Fruit fly (Drosophila melanogaster): ENCODE results near the gene CG42507.

CG42507 gene

dm6 chr3L:14755951-14756723 is 1.6 kb downstream of the CG42507 start (continued):
- peak; percentile 70 for TF ChIP-seq ranshi (GFP tag; IDR thresholded peaks at IDR 0.05)
- TF ChIP-seq wek (GFP tag; optimal IDR thresholded peaks at IDR 0.05): no peak
- no peak for TF ChIP-seq CG17612 (GFP tag; IDR thresholded peaks at IDR 0.05)
- peak; percentile 85 for TF ChIP-seq CG4424 (GFP tag; optimal IDR thresholded peaks at IDR 0.05)
- TF ChIP-seq CG9797 (GFP tag; optimal IDR thresholded peaks at IDR 0.05): no peak
- no peak for TF ChIP-seq kni (GFP tag; optimal IDR thresholded peaks at IDR 0.05)
- peak; percentile 77 for TF ChIP-seq cato (GFP tag; optimal IDR thresholded peaks at IDR 0.05; ENCODE audit: borderline replicate concordance)
- TF ChIP-seq CG13894 (tag; optimal IDR thresholded peaks at IDR 0.05): peak; percentile 62
- TF ChIP-seq CG30020 (tag; optimal IDR thresholded peaks at IDR 0.05): peak; percentile 50
- TF ChIP-seq Lhr (GFP tag; optimal IDR thresholded peaks at IDR 0.05): no peak
- no peak for TF ChIP-seq otp (GFP tag; IDR thresholded peaks at IDR 0.05)
- peak; percentile 84 to 85 for TF ChIP-seq dpn (GFP tag; optimal IDR thresholded peaks at IDR 0.05)
- peak; percentile 83 for TF ChIP-seq lilli (GFP tag; optimal IDR thresholded peaks at IDR 0.05)
- peak; percentile 62 for TF ChIP-seq sug (tag; optimal IDR thresholded peaks at IDR 0.05)
- peak; percentile 26 for TF ChIP-seq CG2116 (GFP tag; optimal IDR thresholded peaks at IDR 0.05)
- TF ChIP-seq Sin3A (optimal IDR thresholded peaks at IDR 0.05): no peak
- TF ChIP-seq CG17361 (GFP tag; IDR thresholded peaks at IDR 0.05): peak; percentile 97
- TF ChIP-seq maf-S (GFP tag; optimal IDR thresholded peaks at IDR 0.05): peak; percentile 72
- no peak for TF ChIP-seq CG10959 (GFP tag; IDR thresholded peaks at IDR 0.05)
- peak; percentile 60; the same call in 2 of the 3 replicates for TF ChIP-seq gce (GFP tag; IDR thresholded peaks at IDR 0.05)
- TF ChIP-seq ind (GFP tag; optimal IDR thresholded peaks at IDR 0.05): peak; percentile 87
- peak; percentile 91 for TF ChIP-seq CG8924 (tag; optimal IDR thresholded peaks at IDR 0.05)
- TF ChIP-seq Max (GFP tag; optimal IDR thresholded peaks at IDR 0.05): peak; percentile 82
- 0 out of 2 replicates have a peak, but pooled peaks have one; percentile 29 for TF ChIP-seq CG8765 (GFP tag; IDR thresholded peaks at IDR 0.05)
- TF ChIP-seq MTF-1 (GFP tag; optimal IDR thresholded peaks at IDR 0.05; ENCODE audit: borderline replicate concordance): peak; percentile 89
- TF ChIP-seq Dref (GFP tag; IDR thresholded peaks at IDR 0.05): no peak
- TF ChIP-seq CG8281 (tag; optimal IDR thresholded peaks at IDR 0.05): peak; percentile 76
- TF ChIP-seq CG7987 (GFP tag; optimal IDR thresholded peaks at IDR 0.05): peak; percentile 16
- peak; percentile 77 for TF ChIP-seq B-H1 (GFP tag; IDR thresholded peaks at IDR 0.05)
- peak; percentile 40 for TF ChIP-seq gsb-n (tag; optimal IDR thresholded peaks at IDR 0.05)
- TF ChIP-seq insv (GFP tag; optimal IDR thresholded peaks at IDR 0.05): no peak
- TF ChIP-seq CG3065 (GFP tag; optimal IDR thresholded peaks at IDR 0.05): no peak
- no peak for TF ChIP-seq pb (GFP tag; optimal IDR thresholded peaks at IDR 0.05)
- TF ChIP-seq CG11398 (GFP tag; optimal IDR thresholded peaks at IDR 0.05): no peak
- TF ChIP-seq CG13123 (GFP tag; optimal IDR thresholded peaks at IDR 0.05): peak; percentile 14
- TF ChIP-seq Poxn (GFP tag; IDR thresholded peaks at IDR 0.05): peak; percentile 57
- TF ChIP-seq vfl (GFP tag; optimal IDR thresholded peaks at IDR 0.05): peak; percentile 76
- TF ChIP-seq CG14667 (GFP tag; IDR thresholded peaks at IDR 0.05): peak; percentile 67
- TF ChIP-seq crc (GFP tag; optimal IDR thresholded peaks at IDR 0.05): peak; percentile 44
- TF ChIP-seq Hsf (GFP tag; optimal IDR thresholded peaks at IDR 0.05): peak; percentile 89
- peak; percentile 57 for TF ChIP-seq ewg (GFP tag; optimal IDR thresholded peaks at IDR 0.05)
- peak; percentile 93 for TF ChIP-seq Meics (GFP tag; optimal IDR thresholded peaks at IDR 0.05)
- no peak for TF ChIP-seq CG30431 (GFP tag; optimal IDR thresholded peaks at IDR 0.05)
- no peak for TF ChIP-seq Hey (tag; optimal IDR thresholded peaks at IDR 0.05)
- 0 out of 3 replicates have a peak, but pooled peaks have one; percentile 25 for TF ChIP-seq HLH4C (GFP tag; IDR thresholded peaks at IDR 0.05; ENCODE audit: partially characterized antibody)
- peak; percentile 69 for TF ChIP-seq zfh1 (GFP tag; IDR thresholded peaks at IDR 0.05)
- TF ChIP-seq Nf-YA (GFP tag; IDR thresholded peaks at IDR 0.05): peak; percentile 64; the same call in 1 of the 2 replicates
- TF ChIP-seq CG2120 (GFP tag; optimal IDR thresholded peaks at IDR 0.05): peak; percentile 94
- no peak for TF ChIP-seq CHES-1-like (GFP tag; optimal IDR thresholded peaks at IDR 0.05)
- peak; percentile 86 for TF ChIP-seq fu2 (GFP tag; optimal IDR thresholded peaks at IDR 0.05)
